4 fruit fly cellular contexts compared by ENCODE assay signal in genomic region chr2L:4583306-4583705, dm6.
TF ChIP-seq lines count a peak whose summit lies in the region.

No protein-coding gene starts in this region.

- TF ChIP-seq CTCF in whole organism, embryonic (GFP tag; optimal IDR thresholded peaks at IDR 0.05; lab: Kevin White, UChicago) = no peak

TF ChIP-seq in whole organism, embryonic, 481 proteins besides CTCF, POLR2A, EP300 and RAD21 (continues in another document):
- TF ChIP-seq CG2875 (GFP tag; optimal IDR thresholded peaks at IDR 0.05; lab: Kevin White, UChicago) = peak; percentile 58
- peak; percentile 72 for TF ChIP-seq dysf (GFP tag; IDR thresholded peaks at IDR 0.05; lab: Robert Waterston, UW)
- TF ChIP-seq CG5245 (GFP tag; optimal IDR thresholded peaks at IDR 0.05; lab: Kevin White, UChicago) = peak; percentile 65
- peak; percentile 38 for TF ChIP-seq CG15601 (tag; optimal IDR thresholded peaks at IDR 0.05; lab: Kevin White, UChicago)
- no peak for TF ChIP-seq CG2129 (GFP tag; IDR thresholded peaks at IDR 0.05; lab: Robert Waterston, UW; ENCODE audit: partially characterized antibody)
- TF ChIP-seq sisA (GFP tag; IDR thresholded peaks at IDR 0.05; lab: Robert Waterston, UW) = peak; percentile 80
- no peak for TF ChIP-seq CG15073 (GFP tag; optimal IDR thresholded peaks at IDR 0.05; lab: Kevin White, UChicago)
- TF ChIP-seq Xbp1 (GFP tag; optimal IDR thresholded peaks at IDR 0.05; lab: Kevin White, UChicago) = peak; percentile 80
- peak; percentile 92 for TF ChIP-seq vvl (GFP tag; IDR thresholded peaks at IDR 0.05; lab: Robert Waterston, UW)
- TF ChIP-seq Ptx1 (GFP tag; IDR thresholded peaks at IDR 0.05; lab: Robert Waterston, UW) = peak; percentile 82
- peak; percentile 64 for TF ChIP-seq Abd-B (GFP tag; optimal IDR thresholded peaks at IDR 0.05; lab: Kevin White, UChicago)
- peak; percentile 30 for TF ChIP-seq Meics (GFP tag; optimal IDR thresholded peaks at IDR 0.05; lab: Kevin White, UChicago)
- TF ChIP-seq BtbVII (GFP tag; optimal IDR thresholded peaks at IDR 0.05; lab: Kevin White, UChicago) = no peak
- TF ChIP-seq Mrtf (GFP tag; IDR thresholded peaks at IDR 0.05; lab: Robert Waterston, UW) = peak; percentile 52; the same call in 1 of the 3 replicates
- peak; percentile 19 for TF ChIP-seq Lhr (GFP tag; optimal IDR thresholded peaks at IDR 0.05; lab: Kevin White, UChicago)
- no peak for TF ChIP-seq Ravus (GFP tag; IDR thresholded peaks at IDR 0.05; lab: Robert Waterston, UW)
- TF ChIP-seq CG2202 (tag; optimal IDR thresholded peaks at IDR 0.05; lab: Kevin White, UChicago) = peak; percentile 46
- TF ChIP-seq vnd (GFP tag; IDR thresholded peaks at IDR 0.05; lab: Robert Waterston, UW; ENCODE audit: partially characterized antibody) = no peak
- no peak for TF ChIP-seq Adf1 (GFP tag; IDR thresholded peaks at IDR 0.05; lab: Robert Waterston, UW)
- TF ChIP-seq Fer3 (tag; optimal IDR thresholded peaks at IDR 0.05; lab: Kevin White, UChicago) = peak; percentile 36
- TF ChIP-seq CG14014 (GFP tag; IDR thresholded peaks at IDR 0.05; lab: Robert Waterston, UW) = peak; percentile 62
- peak; percentile 52 for TF ChIP-seq CG9817 (tag; optimal IDR thresholded peaks at IDR 0.05; lab: Kevin White, UChicago)
- peak; percentile 79 for TF ChIP-seq CG2678 (tag; optimal IDR thresholded peaks at IDR 0.05; lab: Kevin White, UChicago)

TF ChIP-seq in whole organism, prepupa, 60 proteins besides CTCF, POLR2A, EP300 and RAD21 (continues in another document):
- TF ChIP-seq CG8119 (GFP tag; IDR thresholded peaks at IDR 0.05; lab: Robert Waterston, UW) = peak; percentile 96
- peak; percentile 87 for TF ChIP-seq Gug (GFP tag; IDR thresholded peaks at IDR 0.05; lab: Robert Waterston, UW)
- TF ChIP-seq Blimp-1 (GFP tag; optimal IDR thresholded peaks at IDR 0.05; lab: Kevin White, UChicago) = no peak
- peak; percentile 66 for TF ChIP-seq CG7368 (GFP tag; optimal IDR thresholded peaks at IDR 0.05; lab: Kevin White, UChicago)
- TF ChIP-seq Eip78C (GFP tag; lab: Kevin White, UChicago) = peak; percentile 96
- peak; percentile 84 for TF ChIP-seq Eip75B (GFP tag; optimal IDR thresholded peaks at IDR 0.05; lab: Kevin White, UChicago)
- peak; percentile 23 for TF ChIP-seq CG8319 (GFP tag; optimal IDR thresholded peaks at IDR 0.05; lab: Kevin White, UChicago)
- peak; percentile 87 for TF ChIP-seq OdsH (GFP tag; optimal IDR thresholded peaks at IDR 0.05; lab: Kevin White, UChicago)
- peak; percentile 70 for TF ChIP-seq CG16779 (tag; optimal IDR thresholded peaks at IDR 0.05; lab: Kevin White, UChicago)
- TF ChIP-seq acj6 (GFP tag; optimal IDR thresholded peaks at IDR 0.05; lab: Kevin White, UChicago) = peak; percentile 84
- peak; percentile 67 for TF ChIP-seq Sox102F (GFP tag; optimal IDR thresholded peaks at IDR 0.05; lab: Kevin White, UChicago)
- peak; percentile 91 for TF ChIP-seq CG3919 (GFP tag; optimal IDR thresholded peaks at IDR 0.05; lab: Kevin White, UChicago)
- TF ChIP-seq vri (GFP tag; optimal IDR thresholded peaks at IDR 0.05; lab: Kevin White, UChicago) = peak; percentile 50
- TF ChIP-seq topi (GFP tag; optimal IDR thresholded peaks at IDR 0.05; lab: Kevin White, UChicago) = peak; percentile 74
- TF ChIP-seq Hr4 (GFP tag; optimal IDR thresholded peaks at IDR 0.05; lab: Kevin White, UChicago) = peak; percentile 97
- TF ChIP-seq Smox (GFP tag; optimal IDR thresholded peaks at IDR 0.05; lab: Kevin White, UChicago) = peak; percentile 63
- peak; percentile 89 for TF ChIP-seq svp (GFP tag; lab: Kevin White, UChicago)
- TF ChIP-seq fd59A (GFP tag; optimal IDR thresholded peaks at IDR 0.05; lab: Kevin White, UChicago) = peak; percentile 86
- TF ChIP-seq ss (GFP tag; optimal IDR thresholded peaks at IDR 0.05; lab: Kevin White, UChicago) = peak; percentile 62 to 74
- TF ChIP-seq Hr38 (GFP tag; optimal IDR thresholded peaks at IDR 0.05; lab: Kevin White, UChicago) = peak; percentile 69
- TF ChIP-seq CG6276 (GFP tag; optimal IDR thresholded peaks at IDR 0.05; lab: Kevin White, UChicago) = peak; percentile 88
- peak; percentile 92 for TF ChIP-seq Lpt (GFP tag; optimal IDR thresholded peaks at IDR 0.05; lab: Kevin White, UChicago)
- peak; percentile 63 for TF ChIP-seq CG8632 (GFP tag; optimal IDR thresholded peaks at IDR 0.05; lab: Kevin White, UChicago)
- TF ChIP-seq salr (GFP tag; optimal IDR thresholded peaks at IDR 0.05; lab: Kevin White, UChicago) = peak; percentile 80 to 82

TF ChIP-seq in whole organism, pupa, 21 proteins besides CTCF, POLR2A, EP300 and RAD21:
- TF ChIP-seq CG13204 (GFP tag; optimal IDR thresholded peaks at IDR 0.05; lab: Kevin White, UChicago) = peak; percentile 62
- TF ChIP-seq CG32121 (GFP tag; IDR thresholded peaks at IDR 0.05; lab: Robert Waterston, UW) = peak; percentile 95
- peak; percentile 84 for TF ChIP-seq CG34367 (tag; optimal IDR thresholded peaks at IDR 0.05; lab: Kevin White, UChicago)
- peak; percentile 94 for TF ChIP-seq Ets98B (GFP tag; IDR thresholded peaks at IDR 0.05; lab: Robert Waterston, UW)
- TF ChIP-seq Snoo (tag; optimal IDR thresholded peaks at IDR 0.05; lab: Kevin White, UChicago) = peak; percentile 50
- TF ChIP-seq CG12605 (GFP tag; IDR thresholded peaks at IDR 0.05; lab: Robert Waterston, UW) = peak; percentile 85
- peak; percentile 89 for TF ChIP-seq CG17806 (tag; optimal IDR thresholded peaks at IDR 0.05; lab: Kevin White, UChicago)
- peak; percentile 95 for TF ChIP-seq fd96Ca (GFP tag; IDR thresholded peaks at IDR 0.05; lab: Robert Waterston, UW)
- peak; percentile 90 for TF ChIP-seq Pif1A (GFP tag; optimal IDR thresholded peaks at IDR 0.05; lab: Kevin White, UChicago)
- peak; percentile 96 for TF ChIP-seq CG4496 (GFP tag; IDR thresholded peaks at IDR 0.05; lab: Robert Waterston, UW)
- peak; percentile 73 for TF ChIP-seq CG10348 (GFP tag; IDR thresholded peaks at IDR 0.05; lab: Robert Waterston, UW)
- peak; percentile 88 for TF ChIP-seq rn (GFP tag; IDR thresholded peaks at IDR 0.05; lab: Robert Waterston, UW)
- TF ChIP-seq CG8301 (tag; optimal IDR thresholded peaks at IDR 0.05; lab: Kevin White, UChicago) = peak; percentile 91
- peak; percentile 87 for TF ChIP-seq Pif1B (GFP tag; optimal IDR thresholded peaks at IDR 0.05; lab: Kevin White, UChicago)
- TF ChIP-seq CG14655 (GFP tag; optimal IDR thresholded peaks at IDR 0.05; lab: Kevin White, UChicago) = peak; percentile 93
- TF ChIP-seq CG15710 (tag; optimal IDR thresholded peaks at IDR 0.05; lab: Kevin White, UChicago) = peak; percentile 85
- peak; percentile 83 for TF ChIP-seq CG8159 (tag; optimal IDR thresholded peaks at IDR 0.05; lab: Kevin White, UChicago)
- TF ChIP-seq D1 (tag; optimal IDR thresholded peaks at IDR 0.05; lab: Kevin White, UChicago) = peak; percentile 47
- no peak for TF ChIP-seq EcR (GFP tag; optimal IDR thresholded peaks at IDR 0.05; lab: Kevin White, UChicago)
- TF ChIP-seq gl (tag; optimal IDR thresholded peaks at IDR 0.05; lab: Kevin White, UChicago) = peak; percentile 67
- TF ChIP-seq CG9948 (tag; optimal IDR thresholded peaks at IDR 0.05; lab: Kevin White, UChicago) = peak; percentile 92

TF ChIP-seq in whole organism, wandering third instar larva, 38 proteins besides CTCF, POLR2A, EP300 and RAD21 (continues in another document):
- TF ChIP-seq HLH106 (tag; optimal IDR thresholded peaks at IDR 0.05; lab: Kevin White, UChicago) (peak; percentile 61), CG9705 (GFP tag; optimal IDR thresholded peaks at IDR 0.05; lab: Kevin White, UChicago) (no peak), woc (GFP tag; optimal IDR thresholded peaks at IDR 0.05; lab: Kevin White, UChicago) (peak; percentile 50), Hr78 (GFP tag; optimal IDR thresholded peaks at IDR 0.05; lab: Kevin White, UChicago) (no peak), dsf (GFP tag; optimal IDR thresholded peaks at IDR 0.05; lab: Kevin White, UChicago; ENCODE audit: borderline replicate concordance) (no peak), tai (GFP tag; optimal IDR thresholded peaks at IDR 0.05; lab: Kevin White, UChicago) (peak; percentile 25), psq (GFP tag; optimal IDR thresholded peaks at IDR 0.05; lab: Kevin White, UChicago) (peak; percentile 57), Myc (optimal IDR thresholded peaks at IDR 0.05; lab: Kevin White, UChicago) (no peak), lola (GFP tag; optimal IDR thresholded peaks at IDR 0.05; lab: Kevin White, UChicago) (no peak), N (GFP tag; optimal IDR thresholded peaks at IDR 0.05; lab: Kevin White, UChicago) (no peak), dl (GFP tag; optimal IDR thresholded peaks at IDR 0.05; lab: Kevin White, UChicago; ENCODE audit: insufficient read depth in 1 of 2, partially characterized antibody in 2 of 2) (no peak), Sp1 (GFP tag; optimal IDR thresholded peaks at IDR 0.05; lab: Kevin White, UChicago) (peak; percentile 54), Mio (GFP tag; optimal IDR thresholded peaks at IDR 0.05; lab: Kevin White, UChicago) (no peak), Jra (GFP tag; optimal IDR thresholded peaks at IDR 0.05; lab: Kevin White, UChicago) (peak; percentile 1), OdsH (GFP tag; optimal IDR thresholded peaks at IDR 0.05; lab: Kevin White, UChicago) (peak; percentile 54), CrebA (GFP tag; optimal IDR thresholded peaks at IDR 0.05; lab: Kevin White, UChicago; ENCODE audit: borderline replicate concordance) (no peak), Abd-B (GFP tag; optimal IDR thresholded peaks at IDR 0.05; lab: Kevin White, UChicago) (no peak), Dfd (GFP tag; optimal IDR thresholded peaks at IDR 0.05; lab: Kevin White, UChicago) (no peak), ey (GFP tag; optimal IDR thresholded peaks at IDR 0.05; lab: Kevin White, UChicago) (peak; percentile 74), usp (GFP tag; optimal IDR thresholded peaks at IDR 0.05; lab: Kevin White, UChicago) (no peak), brk (GFP tag; optimal IDR thresholded peaks at IDR 0.05; lab: Kevin White, UChicago) (no peak), Hnf4 (GFP tag; optimal IDR thresholded peaks at IDR 0.05; lab: Kevin White, UChicago) (peak; percentile 70), Hr83 (GFP tag; optimal IDR thresholded peaks at IDR 0.05; lab: Kevin White, UChicago; ENCODE audit: poor library complexity, severe bottlenecking) (no peak), foxo (GFP tag; optimal IDR thresholded peaks at IDR 0.05; lab: Kevin White, UChicago) (peak in 1 of 2 experiments; percentile 78), pan (optimal IDR thresholded peaks at IDR 0.05; lab: Kevin White, UChicago) (no peak), sv (GFP tag; optimal IDR thresholded peaks at IDR 0.05; lab: Kevin White, UChicago) (peak; percentile 62), rgr (GFP tag; optimal IDR thresholded peaks at IDR 0.05; lab: Kevin White, UChicago) (peak; percentile 75), GATAd (GFP tag; optimal IDR thresholded peaks at IDR 0.05; lab: Kevin White, UChicago) (peak; percentile 2), Rel (GFP tag; optimal IDR thresholded peaks at IDR 0.05; lab: Kevin White, UChicago) (peak; percentile 28), Rel (tag; optimal IDR thresholded peaks at IDR 0.05; lab: Kevin White, UChicago) (no peak), Dif (GFP tag; optimal IDR thresholded peaks at IDR 0.05; lab: Kevin White, UChicago; ENCODE audit: partially characterized antibody) (no peak), br (GFP tag; optimal IDR thresholded peaks at IDR 0.05; lab: Kevin White, UChicago) (peak; percentile 73)

Comparison
In these comparisons a context has a peak if more than half of its experiments do, and no peak if none do; other contexts are left out.
1. Of the 7 proteins assayed by ChIP-seq in both whole organism, embryonic and whole organism, prepupa: peak only in whole organism, embryonic: Blimp-1; only in whole organism, prepupa: CG16779, Hr39 and Lpt; in both: Gug and Sox102F; in neither: 1.